Worm (Caenorhabditis elegans) whole organism, mixed stage, embryonic: ENCODE measurements around the gene W05H7.1.

Experiments used
- drap-1 ChIP-seq: fragments of 200-800 bp; sonication (Bioruptor generic); optimal IDR thresholded peaks from 3 replicates; lab custom pipeline; 2018; ENCODE audit warnings: mild to moderate bottlenecking, missing genetic modification characterization, missing compliant biosample characterization
- elt-1 ChIP-seq: sonication (generic microtip); optimal IDR thresholded peaks from 2 replicates; lab custom pipeline; 2017; ENCODE audit warnings: missing genetic modification characterization, mild to moderate bottlenecking, missing compliant biosample characterization, antibody characterized with exemption, moderate library complexity, borderline replicate concordance; ENCODE audit not compliant: insufficient read depth
- lsy-2 ChIP-seq: fragments of 150-350 bp; optimal IDR thresholded peaks from 2 replicates; lab custom pipeline; 2014; ENCODE audit warnings: missing biosample characterization, missing genetic modification characterization
- nhr-237 ChIP-seq: fragments of 150-350 bp; optimal IDR thresholded peaks from 2 replicates; lab custom pipeline; 2014; ENCODE audit warnings: missing biosample characterization, missing genetic modification characterization
- nhr-28 ChIP-seq: fragments of 150-350 bp; optimal IDR thresholded peaks from 2 replicates; lab custom pipeline; 2014; ENCODE audit warnings: missing biosample characterization, missing genetic modification characterization
- nhr-76 ChIP-seq: sonication (generic microtip); optimal IDR thresholded peaks from 2 replicates; lab custom pipeline; 2017; ENCODE audit warnings: missing biosample characterization, missing genetic modification characterization
- pha-4 ChIP-seq: fragments of 150-350 bp; optimal IDR thresholded peaks from 2 replicates; lab custom pipeline; 2018; ENCODE audit warnings: missing biosample characterization, missing genetic modification reagents, missing genetic modification characterization
- snpc-4 ChIP-seq: fragments of 150-350 bp; optimal IDR thresholded peaks from 2 replicates; lab custom pipeline; 2014; ENCODE audit warnings: missing biosample characterization, missing genetic modification characterization
- unc-120 ChIP-seq: sonication (generic microtip); optimal IDR thresholded peaks from 2 replicates; lab custom pipeline; 2017; ENCODE audit warnings: missing genetic modification characterization, missing compliant biosample characterization; ENCODE audit not compliant: poor library complexity, severe bottlenecking
- unc-62 ChIP-seq: fragments of 150-350 bp; optimal IDR thresholded peaks from 2 replicates; lab custom pipeline; 2014; ENCODE audit warnings: missing biosample characterization, missing genetic modification reagents, missing genetic modification characterization

- TF ChIP-seq nhr-237 = no peak
- TF ChIP-seq lsy-2 = no peak
- TF ChIP-seq nhr-28 (tag; lab: Kevin White, UChicago) = no peak
- TF ChIP-seq elt-1 (tag; lab: Kevin White, UChicago) = no peak
- TF ChIP-seq unc-62 (GFP tag; lab: Kevin White, UChicago) = no peak
- no peak for TF ChIP-seq pha-4 (tag; lab: Kevin White, UChicago)
- TF ChIP-seq unc-120 (tag; lab: Kevin White, UChicago) = no peak
- TF ChIP-seq nhr-76 (tag; lab: Kevin White, UChicago) = no peak
- no peak for TF ChIP-seq drap-1 (GFP tag; lab: Kevin White, UChicago)
- no peak for TF ChIP-seq snpc-4 (tag; lab: Kevin White, UChicago)
Observed at ce11 chrX:1416776-1417354, 33.7 kb upstream of the W05H7.1 start, which contains the start of the genes F19G12.4 and F19G12.8.
